Worm (Caenorhabditis elegans): ENCODE data around the gene folt-1.
A peak's percentile ranks its signal among the peaks of the same experiment; 100 is the strongest.

folt-1 gene

DNA sequence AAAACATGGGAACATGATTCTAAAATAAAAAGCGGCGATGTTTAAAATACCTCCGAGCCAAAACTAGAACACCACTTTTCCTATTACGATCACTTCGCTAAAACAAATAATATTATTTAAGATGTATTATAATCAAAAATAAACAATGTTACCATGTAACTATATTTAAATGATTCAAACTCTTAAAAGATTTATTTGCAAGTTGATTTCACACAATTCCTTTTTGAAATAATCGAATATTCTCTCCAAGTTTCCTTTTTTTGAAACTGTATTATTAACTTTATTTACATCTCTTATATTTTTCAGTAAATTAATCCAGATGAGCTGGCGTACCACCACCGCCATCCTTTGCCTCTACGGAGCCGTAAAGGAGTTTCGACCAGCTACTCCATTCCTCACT lies at the start of gene folt-1:
folt-1 (plus strand) TSS at position 301 of the 400 bp plus-strand sequence.
- TF ChIP-seq ama-1 (optimal IDR thresholded peaks at IDR 0.05): no peak
- no peak for TF ChIP-seq ama-1 (GFP tag; optimal IDR thresholded peaks at IDR 0.05)
- no peak for TF ChIP-seq C06A6.2 (GFP tag; conservative IDR thresholded peaks at IDR 0.05)
- TF ChIP-seq unc-130 (GFP tag; optimal IDR thresholded peaks at IDR 0.05): no peak
- no peak for TF ChIP-seq ceh-27 (GFP tag; optimal IDR thresholded peaks at IDR 0.05)
- no peak for TF ChIP-seq ztf-22 (GFP tag; optimal IDR thresholded peaks at IDR 0.05)
- no peak for TF ChIP-seq mxl-1 (tag; optimal IDR thresholded peaks at IDR 0.05)
- TF ChIP-seq mel-28 (tag; optimal IDR thresholded peaks at IDR 0.05; ENCODE audit: borderline replicate concordance): no peak
- TF ChIP-seq mes-4 (tag; optimal IDR thresholded peaks at IDR 0.05): no peak
- TF ChIP-seq snpc-3.4 (tag; optimal IDR thresholded peaks at IDR 0.05): no peak
- TF ChIP-seq hrde-1 (tag; optimal IDR thresholded peaks at IDR 0.05; ENCODE audit: borderline replicate concordance): no peak
- no peak for TF ChIP-seq snpc-1.3 (tag; optimal IDR thresholded peaks at IDR 0.05; ENCODE audit: insufficient read depth)
- no peak for TF ChIP-seq tbx-9 (tag; optimal IDR thresholded peaks at IDR 0.05; ENCODE audit: borderline replicate concordance)
- TF ChIP-seq lag-1 (GFP tag; IDR thresholded peaks at IDR 0.05): no peak
- TF ChIP-seq dox-1 (GFP tag; IDR thresholded peaks at IDR 0.05): no peak
- TF ChIP-seq ztf-25 (GFP tag; IDR thresholded peaks at IDR 0.05): no peak
- no peak for TF ChIP-seq F33H1.4 (GFP tag; IDR thresholded peaks at IDR 0.05)
- TF ChIP-seq nhr-80 (tag; optimal IDR thresholded peaks at IDR 0.05): no peak
- no peak for TF ChIP-seq athp-1 (tag; optimal IDR thresholded peaks at IDR 0.05)

DNA sequence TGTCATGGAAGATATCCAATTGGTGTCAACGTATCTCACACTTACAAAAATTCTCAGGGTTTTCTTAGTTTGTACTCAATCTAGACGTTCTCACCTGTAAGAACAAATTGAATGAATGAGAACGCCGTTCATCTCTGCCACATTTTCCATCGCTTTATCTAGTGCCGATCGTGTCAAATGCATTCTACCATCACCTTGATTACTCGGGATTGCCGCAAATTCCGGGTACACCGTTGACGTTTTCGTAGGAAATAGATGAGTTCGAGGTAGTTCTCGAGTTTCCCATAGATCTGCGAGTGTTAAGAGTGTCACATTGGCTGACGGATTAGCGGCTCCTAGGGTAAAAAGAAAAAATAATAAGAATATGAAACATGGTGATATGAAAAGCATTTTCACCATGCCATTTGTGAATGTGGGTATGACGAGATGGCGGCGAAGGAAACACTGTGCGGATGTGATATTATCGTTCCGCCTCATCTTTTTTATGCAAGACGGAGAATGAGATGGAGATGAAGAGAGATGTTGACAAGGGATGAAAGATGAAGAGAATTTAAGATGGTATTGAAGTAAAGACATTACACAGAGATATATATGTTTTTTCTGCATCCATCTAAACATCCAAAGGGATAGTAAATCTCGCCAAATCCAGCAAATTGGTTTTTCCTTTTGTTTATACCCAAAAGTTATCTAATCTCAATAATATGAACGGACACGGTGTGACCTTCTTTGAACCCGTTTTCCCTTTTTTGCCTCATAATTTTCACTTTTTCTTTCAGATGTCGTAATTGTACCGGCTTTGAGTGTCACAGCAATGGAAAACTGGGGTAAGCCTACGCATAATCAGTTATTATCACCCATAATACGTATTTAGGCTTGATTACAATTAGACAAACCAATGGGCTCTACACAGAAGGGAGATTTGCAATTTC lies 47.9 kb upstream of the folt-1 start, which contains the start of gene lact-8:
lact-8 (minus strand) TSS at position 445 of the 929 bp plus-strand sequence.
- no peak for TF ChIP-seq lsl-1 (GFP tag; optimal IDR thresholded peaks at IDR 0.05)

DNA sequence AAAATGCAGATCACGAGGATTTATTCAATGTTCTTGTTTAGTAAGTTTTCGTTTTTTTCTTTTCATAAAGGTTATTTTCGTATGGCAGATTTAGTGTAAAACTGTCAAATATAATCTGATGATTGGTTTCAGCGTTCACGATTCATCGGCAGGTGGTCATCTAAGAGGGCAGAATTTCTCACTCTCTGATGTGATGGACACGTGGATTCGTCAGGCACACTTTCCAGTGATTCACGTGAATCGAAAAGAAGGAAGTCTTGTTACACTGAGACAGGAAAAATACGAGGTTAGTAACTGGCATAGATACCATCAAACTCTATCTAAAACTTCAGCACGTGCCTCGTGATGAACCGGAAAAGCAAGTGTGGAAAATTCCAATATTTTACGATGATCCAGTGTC lies 46.6 kb upstream of the folt-1 start:
- peak; percentile 43 for TF ChIP-seq somi-1 (GFP tag; optimal IDR thresholded peaks at IDR 0.05)
- peak; percentile 78 for TF ChIP-seq ztf-26 (tag; optimal IDR thresholded peaks at IDR 0.05)
- TF ChIP-seq ztf-25 (GFP tag; IDR thresholded peaks at IDR 0.05): no peak
- TF ChIP-seq lin-40 (tag; optimal IDR thresholded peaks at IDR 0.05): peak; percentile 51

DNA sequence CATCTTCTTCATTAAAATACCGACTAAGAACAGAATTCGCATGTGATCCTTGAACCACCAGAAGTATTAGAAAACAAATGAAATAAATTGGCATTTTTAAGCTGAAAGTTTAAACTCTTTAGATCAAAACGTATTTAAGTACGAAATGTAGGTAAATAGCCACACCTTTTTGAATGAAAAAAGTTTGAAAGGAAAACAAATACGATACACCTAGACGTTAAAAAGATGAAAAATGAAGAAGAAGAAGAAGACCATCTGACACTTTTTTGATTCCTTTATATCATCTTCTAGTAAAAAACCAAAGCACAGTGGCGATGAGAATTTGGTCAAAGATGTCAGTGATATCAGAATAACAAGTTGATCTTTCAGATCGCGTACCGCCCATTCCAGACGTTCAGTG lies 45.4 kb upstream of the folt-1 start, which contains the start of gene Y42A5A.3:
Y42A5A.3 (minus strand) TSS at position 101 of the 400 bp plus-strand sequence.
- TF ChIP-seq madf-8 (GFP tag; conservative IDR thresholded peaks at IDR 0.05) (no peak), nfyb-1 (GFP tag; IDR thresholded peaks at IDR 0.05) (no peak), aptf-3 (GFP tag; IDR thresholded peaks at IDR 0.05) (no peak), Y95B8A.8 (GFP tag; IDR thresholded peaks at IDR 0.05) (no peak), Y79H2A.3 (GFP tag; conservative IDR thresholded peaks at IDR 0.05) (no peak), nhr-80 (tag; optimal IDR thresholded peaks at IDR 0.05) (no peak), C17E4.6 (GFP tag; IDR thresholded peaks at IDR 0.05) (no peak), F55B11.4 (tag; optimal IDR thresholded peaks at IDR 0.05; ENCODE audit: borderline replicate concordance, insufficient read depth) (no peak), snpc-3.4 (tag; optimal IDR thresholded peaks at IDR 0.05) (no peak), T07F8.4 (tag; optimal IDR thresholded peaks at IDR 0.05) (no peak), tlf-1 (GFP tag; optimal IDR thresholded peaks at IDR 0.05) (no peak), repo-1 (tag; optimal IDR thresholded peaks at IDR 0.05) (no peak), mel-28 (tag; optimal IDR thresholded peaks at IDR 0.05; ENCODE audit: borderline replicate concordance) (no peak), lir-1 (GFP tag; conservative IDR thresholded peaks at IDR 0.05) (no peak)
